Worm (Caenorhabditis elegans) whole organism, L1 larva: Measurements from ENCODE around the gene uggt-1.

ENCODE experiments used
- aly-2 ChIP-seq: fragments of 150-350 bp; optimal IDR thresholded peaks from 2 replicates; lab custom pipeline; 2014; ENCODE audit warnings: missing biosample characterization, missing genetic modification characterization
- elt-2 ChIP-seq: sonication (generic microtip); optimal IDR thresholded peaks from 2 replicates; lab custom pipeline; 2016; ENCODE audit warnings: missing genetic modification characterization, mild to moderate bottlenecking, inconsistent platforms, missing compliant biosample characterization, missing genetic modification reagents
- lin-35 ChIP-seq, 2 experiments: fragments of 150-350 bp; optimal IDR thresholded peaks; 2 replicates each; lab custom pipeline; 2014; ENCODE audit warnings: missing biosample characterization in 2 of 2, missing genetic modification characterization in 2 of 2, missing genetic modification reagents in 2 of 2
- ztf-11 ChIP-seq, 2 experiments: sonication (generic microtip); optimal IDR thresholded peaks; 2 replicates each; lab custom pipeline; 2016 to 2017; ENCODE audit warnings: missing genetic modification characterization in 2 of 2, missing biosample characterization in 1 of 2, missing compliant biosample characterization in 1 of 2

DNA sequence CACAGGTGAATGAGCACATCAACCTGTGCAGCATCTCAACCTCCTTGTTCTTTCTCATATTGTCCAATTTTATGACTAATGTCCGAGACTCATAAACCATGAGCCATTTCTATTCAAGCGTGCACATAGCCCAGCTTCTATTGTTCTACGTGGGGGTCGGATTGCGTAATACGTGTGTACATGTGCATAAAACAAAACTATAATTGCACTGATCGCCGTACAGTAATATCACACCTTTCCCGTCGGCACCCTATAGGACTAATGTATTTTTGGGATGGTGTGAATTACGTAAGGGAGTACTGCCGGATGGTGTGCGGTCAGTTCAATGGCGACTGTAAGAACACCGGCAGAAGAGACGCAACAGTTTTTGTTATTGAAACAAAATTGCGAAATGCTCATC, 30.9 kb downstream of the uggt-1 start:
- TF ChIP-seq lin-35 (GFP tag; optimal IDR thresholded peaks at IDR 0.05; lab: Kevin White, UChicago) (no peak), elt-2 (no peak), ztf-11 (tag; optimal IDR thresholded peaks at IDR 0.05; lab: Kevin White, UChicago) (no peak), aly-2 (tag; lab: Kevin White, UChicago) (no peak)
